Worm (Caenorhabditis elegans): ENCODE data around the gene Y42A5A.3.

ce11 chrV:11134296-11134695, 38.5 kb upstream of the Y42A5A.3 start, which contains the start of gene glb-3:
- TF ChIP-seq D1046.2 (GFP tag; IDR thresholded peaks at IDR 0.05) = no peak
- no peak for TF ChIP-seq R02D3.7 (tag; optimal IDR thresholded peaks at IDR 0.05)
- TF ChIP-seq unc-62 (GFP tag; optimal IDR thresholded peaks at IDR 0.05 in 1 of 2) = no peak
- TF ChIP-seq unc-62 (tag; optimal IDR thresholded peaks at IDR 0.05) = no peak
- no peak for TF ChIP-seq pha-4 (GFP tag; IDR thresholded peaks at IDR 0.05)
- no peak for TF ChIP-seq pha-4 (tag; optimal IDR thresholded peaks at IDR 0.05)
- no peak for TF ChIP-seq mep-1 (tag; optimal IDR thresholded peaks at IDR 0.05)
- no peak for TF ChIP-seq dpl-1 (GFP tag; optimal IDR thresholded peaks at IDR 0.05)
- no peak for TF ChIP-seq nhr-237 (tag; optimal IDR thresholded peaks at IDR 0.05)
- no peak for TF ChIP-seq nhr-25 (tag; optimal IDR thresholded peaks at IDR 0.05; ENCODE audit: borderline replicate concordance, insufficient read depth)
- no peak for TF ChIP-seq snpc-4 (tag; optimal IDR thresholded peaks at IDR 0.05)
- TF ChIP-seq pqm-1 (tag; optimal IDR thresholded peaks at IDR 0.05) = no peak
- no peak for TF ChIP-seq nhr-28 (tag; optimal IDR thresholded peaks at IDR 0.05)
- TF ChIP-seq ztf-11 (tag; optimal IDR thresholded peaks at IDR 0.05) = no peak
- no peak for TF ChIP-seq ceh-20 (GFP tag; IDR thresholded peaks at IDR 0.05)
- TF ChIP-seq skn-1 (tag; optimal IDR thresholded peaks at IDR 0.05) = no peak

Measured in whole organism, L4 larva.